Worm (Caenorhabditis elegans): Measurements from ENCODE around the gene cox-5A.

The cox-5A gene

ce11 chrIII:12931786-12932427 lies 26.6 kb downstream of the cox-5A start, which contains the start of gene rbm-7 (continued):
- TF ChIP-seq dmd-9 (GFP tag; IDR thresholded peaks at IDR 0.05) (no peak), pqm-1 (tag; optimal IDR thresholded peaks at IDR 0.05) (no peak), mes-2 (tag; optimal IDR thresholded peaks at IDR 0.05; ENCODE audit: poor library complexity, severe bottlenecking) (peak; percentile 60), zfp-2 (tag; optimal IDR thresholded peaks at IDR 0.05) (no peak), jun-1 (tag; optimal IDR thresholded peaks at IDR 0.05) (peak; percentile 53), Y75B8A.6 (GFP tag; IDR thresholded peaks at IDR 0.05) (no peak), dpl-1 (GFP tag; optimal IDR thresholded peaks at IDR 0.05) (peak; percentile 75), spr-3 (GFP tag; optimal IDR thresholded peaks at IDR 0.05) (peak; percentile 25), nhr-77 (tag; optimal IDR thresholded peaks at IDR 0.05) (peak; percentile 25), gei-8 (GFP tag; optimal IDR thresholded peaks at IDR 0.05) (no peak), hlh-30 (tag; optimal IDR thresholded peaks at IDR 0.05; ENCODE audit: insufficient read depth) (peak; percentile 49), rbr-2 (tag; optimal IDR thresholded peaks at IDR 0.05) (peak; percentile 62), vab-7 (GFP tag; IDR thresholded peaks at IDR 0.05) (no peak), arid-1 (GFP tag; conservative IDR thresholded peaks at IDR 0.05) (no peak), ceh-82 (tag; optimal IDR thresholded peaks at IDR 0.05) (no peak), mxl-3 (GFP tag; optimal IDR thresholded peaks at IDR 0.05) (no peak), nhr-42 (GFP tag; IDR thresholded peaks at IDR 0.05) (no peak)

DNA sequence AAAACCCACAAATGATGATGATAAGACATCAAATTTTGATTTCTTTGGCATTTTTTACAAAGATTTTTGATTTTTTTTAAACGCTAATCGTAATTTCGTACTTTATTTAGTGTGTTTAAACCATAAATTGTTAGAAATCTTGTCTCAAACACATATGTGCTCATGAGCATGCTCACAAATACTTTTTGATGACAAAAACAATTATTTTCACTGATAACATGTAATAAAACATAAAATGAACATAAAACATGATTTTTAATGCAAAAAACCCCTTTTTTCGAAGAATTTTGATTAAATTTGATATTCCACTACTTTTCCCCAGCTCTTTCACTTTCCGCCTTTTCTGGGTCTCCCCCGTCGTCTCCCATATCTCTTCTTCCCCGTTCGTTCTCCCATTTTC lies 27.5 kb downstream of the cox-5A start:
- TF ChIP-seq lin-38 (GFP tag; IDR thresholded peaks at IDR 0.05) = no peak
- peak; percentile 66; the same call in 1 of the 2 replicates for TF ChIP-seq php-3 (GFP tag; IDR thresholded peaks at IDR 0.05)
- no peak for TF ChIP-seq D1046.2 (GFP tag; IDR thresholded peaks at IDR 0.05)
- no peak for TF ChIP-seq snpc-1.2 (GFP tag; IDR thresholded peaks at IDR 0.05)
- TF ChIP-seq daf-16 (GFP tag; optimal IDR thresholded peaks at IDR 0.05) = no peak
- peak; percentile 23 for TF ChIP-seq daf-16 (tag; optimal IDR thresholded peaks at IDR 0.05)

DNA sequence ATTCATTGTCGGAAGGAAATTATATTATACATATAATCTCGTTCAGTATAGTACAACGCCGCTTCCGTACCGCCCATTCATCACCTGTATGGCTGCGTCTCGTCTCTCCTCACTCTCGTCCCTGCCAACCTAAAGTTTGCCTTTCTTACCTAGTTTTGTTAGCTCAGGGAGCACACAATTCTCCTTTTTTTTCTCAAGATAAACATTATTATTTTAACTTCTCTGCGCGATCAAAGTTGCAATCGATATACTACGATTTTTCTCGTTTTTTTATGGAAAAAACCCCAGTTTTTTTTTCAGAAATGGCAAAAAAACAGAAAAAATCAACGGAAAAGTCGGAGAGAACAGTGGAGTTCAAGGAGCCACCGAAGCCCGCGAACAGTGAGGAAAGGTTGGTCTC lies 29.1 kb downstream of the cox-5A start, which contains the start of gene epg-3:
epg-3 (plus strand) TSS at position 301 of the 400 bp plus-strand sequence.
- TF ChIP-seq F10B5.3 (tag; optimal IDR thresholded peaks at IDR 0.05) (no peak), unc-62 (GFP tag; optimal IDR thresholded peaks at IDR 0.05 in 1 of 2) (peak in 1 of 2 experiments; percentile 44), unc-62 (tag; optimal IDR thresholded peaks at IDR 0.05) (no peak), aha-1 (tag) (peak; percentile 72)

ce11 chrIII:12942307-12942706 lies 37.0 kb downstream of the cox-5A start, which contains the start of gene unc-25:
Gene unc-25, plus strand, starts transcription at chrIII:12942651.
- peak; percentile 42 for TF ChIP-seq fkh-10 (GFP tag; optimal IDR thresholded peaks at IDR 0.05)
- TF ChIP-seq hlh-11 (tag; optimal IDR thresholded peaks at IDR 0.05) = peak; percentile 3
- peak; percentile 39; the same call in 1 of the 2 replicates for TF ChIP-seq ceh-20 (GFP tag; IDR thresholded peaks at IDR 0.05)
- peak in 1 of 2 experiments; percentile 14 for TF ChIP-seq lsy-2 (tag; optimal IDR thresholded peaks at IDR 0.05)
- TF ChIP-seq nhr-48 (tag; optimal IDR thresholded peaks at IDR 0.05) = no peak
- no peak for TF ChIP-seq F49E8.2 (tag; optimal IDR thresholded peaks at IDR 0.05; ENCODE audit: borderline replicate concordance)
- TF ChIP-seq pha-4 (GFP tag; IDR thresholded peaks at IDR 0.05) = peak; percentile 49; the same call in 1 of the 2 replicates
- TF ChIP-seq pha-4 (tag; optimal IDR thresholded peaks at IDR 0.05) = no peak
- no peak for TF ChIP-seq dmd-6 (GFP tag; IDR thresholded peaks at IDR 0.05)
- peak; percentile 7 for TF ChIP-seq dve-1 (tag; optimal IDR thresholded peaks at IDR 0.05; ENCODE audit: insufficient read depth)
- peak; percentile 30; the same call in 1 of the 2 replicates for TF ChIP-seq lin-38 (GFP tag; IDR thresholded peaks at IDR 0.05)
- TF ChIP-seq rbr-2 (tag; optimal IDR thresholded peaks at IDR 0.05) = peak; percentile 32
- TF ChIP-seq sdz-12 (GFP tag; optimal IDR thresholded peaks at IDR 0.05) = no peak
- TF ChIP-seq dmd-9 (GFP tag; IDR thresholded peaks at IDR 0.05) = no peak
- TF ChIP-seq egl-43 (GFP tag; IDR thresholded peaks at IDR 0.05) = 0 out of 2 replicates have a peak, but pooled peaks have one; percentile 9
- peak; percentile 79 for TF ChIP-seq aha-1 (tag)
- TF ChIP-seq set-16 (GFP tag; IDR thresholded peaks at IDR 0.05) = peak; percentile 39; the same call in 1 of the 2 replicates
- TF ChIP-seq dmd-8 (GFP tag; IDR thresholded peaks at IDR 0.05) = no peak
- no peak for TF ChIP-seq nhr-42 (GFP tag; IDR thresholded peaks at IDR 0.05)
- TF ChIP-seq gei-8 (GFP tag; optimal IDR thresholded peaks at IDR 0.05) = peak; percentile 6
- TF ChIP-seq T26A8.4 (GFP tag; IDR thresholded peaks at IDR 0.05) = no peak
- TF ChIP-seq ztf-7 (tag; optimal IDR thresholded peaks at IDR 0.05) = no peak
- no peak for TF ChIP-seq php-3 (GFP tag; IDR thresholded peaks at IDR 0.05)
- TF ChIP-seq mdt-29 (GFP tag; IDR thresholded peaks at IDR 0.05) = 0 out of 2 replicates have a peak, but pooled peaks have one; percentile 23
